Worm (Caenorhabditis elegans) whole organism, young adult: ENCODE results near the gene Y39B6A.7.

ENCODE experiments used
- B0261.1 ChIP-seq: sonication (generic microtip); optimal IDR thresholded peaks from 2 replicates; lab custom pipeline; 2016; ENCODE audit warnings: mild to moderate bottlenecking, missing genetic modification characterization, moderate library complexity, missing compliant biosample characterization
- C06A6.2 ChIP-seq: fragments of 200-800 bp; sonication (Bioruptor generic); conservative IDR thresholded peaks from 2 replicates; pipeline ENCODE4 v1.3.6; 2022; ENCODE audit warnings: missing genetic modification characterization, missing compliant biosample characterization
- C17E4.6 ChIP-seq: fragments of 200-800 bp; sonication (Bioruptor generic); IDR thresholded peaks from 2 replicates; pipeline ENCODE4 v1.3.6; 2022; ENCODE audit warnings: missing genetic modification reagents, missing genetic modification characterization, missing compliant biosample characterization
- F22D6.2 ChIP-seq: sonication (generic microtip); optimal IDR thresholded peaks from 2 replicates; lab custom pipeline; 2016; ENCODE audit warnings: mild to moderate bottlenecking, missing genetic modification characterization, missing compliant biosample characterization
- F23B12.7 ChIP-seq: sonication (generic microtip); optimal IDR thresholded peaks from 2 replicates; lab custom pipeline; 2017; ENCODE audit warnings: missing genetic modification characterization, mild to moderate bottlenecking, missing compliant biosample characterization, antibody characterized with exemption, moderate library complexity; ENCODE audit not compliant: insufficient read depth
- F37B4.10 ChIP-seq: fragments of 200-800 bp; sonication (Bioruptor generic); IDR thresholded peaks from 2 replicates; pipeline ENCODE4 v1.3.6; 2022; ENCODE audit warnings: missing genetic modification characterization, missing compliant biosample characterization
- F39B2.1 ChIP-seq: fragments of 200-800 bp; sonication (Bioruptor generic); IDR thresholded peaks from 2 replicates; pipeline ENCODE4 v1.3.6; 2022; ENCODE audit warnings: missing genetic modification reagents, missing genetic modification characterization, missing compliant biosample characterization
- F49E8.2 ChIP-seq: sonication (generic microtip); optimal IDR thresholded peaks from 3 replicates; lab custom pipeline; 2017; ENCODE audit warnings: missing genetic modification characterization, mild to moderate bottlenecking, missing compliant biosample characterization, antibody characterized with exemption, moderate library complexity; ENCODE audit not compliant: insufficient read depth
- F52B5.7 ChIP-seq: sonication (generic microtip); optimal IDR thresholded peaks from 2 replicates; lab custom pipeline; 2016; ENCODE audit warnings: mild to moderate bottlenecking, missing genetic modification characterization, missing compliant biosample characterization
- F57A8.1 ChIP-seq: fragments of 200-800 bp; sonication (Bioruptor generic); optimal IDR thresholded peaks from 2 replicates; lab custom pipeline; 2018; ENCODE audit warnings: mild to moderate bottlenecking, missing genetic modification characterization, moderate library complexity, missing compliant biosample characterization
- Y67H2A.10 ChIP-seq: fragments of 200-800 bp; sonication (Bioruptor generic); conservative IDR thresholded peaks from 2 replicates; pipeline ENCODE4 v1.3.6; 2022; ENCODE audit warnings: missing genetic modification reagents, missing genetic modification characterization, missing compliant biosample characterization
- atf-7 ChIP-seq: sonication (generic microtip); optimal IDR thresholded peaks from 2 replicates; lab custom pipeline; 2017; ENCODE audit warnings: mild to moderate bottlenecking, missing genetic modification characterization, missing compliant biosample characterization
- attf-6 ChIP-seq: fragments of 200-800 bp; sonication (Bioruptor generic); IDR thresholded peaks from 2 replicates; pipeline ENCODE4 v1.3.6; 2022; ENCODE audit warnings: missing genetic modification reagents, missing genetic modification characterization, missing compliant biosample characterization
- ccch-3 ChIP-seq: fragments of 200-800 bp; sonication (Bioruptor generic); optimal IDR thresholded peaks from 2 replicates; lab custom pipeline; 2018; ENCODE audit warnings: mild to moderate bottlenecking, missing genetic modification characterization, missing compliant biosample characterization
- cebp-2 ChIP-seq: fragments of 200-800 bp; sonication (Bioruptor generic); IDR thresholded peaks from 2 replicates; pipeline ENCODE4 v1.3.6; 2022; ENCODE audit warnings: missing genetic modification characterization, missing compliant biosample characterization
- ceh-100 ChIP-seq: fragments of 200-800 bp; sonication (Bioruptor generic); IDR thresholded peaks from 2 replicates; pipeline ENCODE4 v1.3.6; 2022; ENCODE audit warnings: missing genetic modification reagents, missing genetic modification characterization, missing compliant biosample characterization
- die-1 ChIP-seq: sonication (generic microtip); optimal IDR thresholded peaks from 2 replicates; lab custom pipeline; 2016; ENCODE audit warnings: missing genotype, mild to moderate bottlenecking, missing genetic modification characterization, missing compliant biosample characterization
- dpff-1 ChIP-seq: sonication (generic microtip); optimal IDR thresholded peaks from 2 replicates; lab custom pipeline; 2017; ENCODE audit warnings: mild to moderate bottlenecking, missing genetic modification characterization, missing compliant biosample characterization
- dpl-1 ChIP-seq: fragments of 150-350 bp; optimal IDR thresholded peaks from 2 replicates; lab custom pipeline; 2014; ENCODE audit warnings: missing biosample characterization, missing genetic modification reagents, missing genetic modification characterization
- efl-1 ChIP-seq: fragments of 150-350 bp; optimal IDR thresholded peaks from 2 replicates; lab custom pipeline; 2014; ENCODE audit warnings: missing biosample characterization, missing genetic modification reagents, missing genetic modification characterization
- egrh-3 ChIP-seq: fragments of 200-800 bp; sonication (Bioruptor generic); IDR thresholded peaks from 2 replicates; pipeline ENCODE4 v1.3.6; 2022; ENCODE audit warnings: missing genetic modification reagents, missing genetic modification characterization, missing compliant biosample characterization
- ets-4 ChIP-seq: fragments of 200-800 bp; sonication (Bioruptor generic); optimal IDR thresholded peaks from 2 replicates; lab custom pipeline; 2018; ENCODE audit warnings: mild to moderate bottlenecking, missing genetic modification characterization, missing compliant biosample characterization
- fkh-3 ChIP-seq: sonication (generic microtip); optimal IDR thresholded peaks from 2 replicates; lab custom pipeline; 2016; ENCODE audit warnings: mild to moderate bottlenecking, missing genetic modification characterization, missing compliant biosample characterization
- gei-17 ChIP-seq: fragments of 200-800 bp; sonication (Bioruptor generic); optimal IDR thresholded peaks from 2 replicates; lab custom pipeline; 2018; ENCODE audit warnings: mild to moderate bottlenecking, missing genetic modification characterization, missing compliant biosample characterization
- let-607 ChIP-seq, 2 experiments: fragments of 200-800 bp in 1 of 2; sonication (Bioruptor generic) in 1 of 2; sonication (generic microtip) in 1 of 2; optimal IDR thresholded peaks; 2 replicates each; lab custom pipeline; 2016 to 2018; ENCODE audit warnings: mild to moderate bottlenecking in 2 of 2, missing compliant biosample characterization in 2 of 2, missing genetic modification characterization in 2 of 2, moderate library complexity in 2 of 2, missing genotype in 1 of 2
- lin-35 ChIP-seq, 3 experiments: fragments of 150-350 bp in 2 of 3; sonication (generic microtip) in 1 of 3; optimal IDR thresholded peaks; 2 replicates each; lab custom pipeline; 2014 to 2018; ENCODE audit warnings: missing biosample characterization in 3 of 3, missing genetic modification characterization in 3 of 3, missing genetic modification reagents in 3 of 3
- lin-40 ChIP-seq: sonication (generic microtip); optimal IDR thresholded peaks from 2 replicates; lab custom pipeline; 2016; ENCODE audit warnings: missing genetic modification characterization, mild to moderate bottlenecking, missing compliant biosample characterization, missing genotype, missing genetic modification reagents
- lin-54 ChIP-seq: fragments of 200-800 bp; sonication (Bioruptor generic); optimal IDR thresholded peaks from 2 replicates; lab custom pipeline; 2018; ENCODE audit warnings: mild to moderate bottlenecking, missing genetic modification characterization, missing compliant biosample characterization
- lsy-27 ChIP-seq: sonication (generic microtip); optimal IDR thresholded peaks from 2 replicates; lab custom pipeline; 2017; ENCODE audit warnings: missing genetic modification characterization, mild to moderate bottlenecking, missing compliant biosample characterization, antibody characterized with exemption, missing genotype, borderline replicate concordance; ENCODE audit not compliant: insufficient read depth
- madf-3 ChIP-seq: fragments of 200-800 bp; sonication (Bioruptor generic); IDR thresholded peaks from 2 replicates; pipeline ENCODE4 v1.3.6; 2022; ENCODE audit warnings: missing genetic modification reagents, missing genetic modification characterization, missing compliant biosample characterization
- nfya-2 ChIP-seq: fragments of 200-800 bp; sonication (Bioruptor generic); IDR thresholded peaks from 2 replicates; pipeline ENCODE4 v1.3.6; 2022; ENCODE audit warnings: missing genetic modification reagents, missing genetic modification characterization, missing compliant biosample characterization
- nhr-120 ChIP-seq: fragments of 200-800 bp; sonication (Bioruptor generic); IDR thresholded peaks from 2 replicates; pipeline ENCODE4 v1.3.6; 2022; ENCODE audit warnings: missing genetic modification characterization, missing compliant biosample characterization
- nhr-27 ChIP-seq: fragments of 200-800 bp; sonication (Bioruptor generic); optimal IDR thresholded peaks from 2 replicates; lab custom pipeline; 2018; ENCODE audit warnings: mild to moderate bottlenecking, missing genetic modification characterization, moderate library complexity, missing compliant biosample characterization
- pbrm-1 ChIP-seq: fragments of 200-800 bp; sonication (Bioruptor generic); IDR thresholded peaks from 2 replicates; pipeline ENCODE4 v1.3.6; 2022; ENCODE audit warnings: missing genetic modification reagents, missing genetic modification characterization, missing compliant biosample characterization
- rcor-1 ChIP-seq: fragments of 200-800 bp; sonication (Bioruptor generic); IDR thresholded peaks from 2 replicates; pipeline ENCODE4 v1.3.6; 2022; ENCODE audit warnings: missing genetic modification reagents, missing genetic modification characterization, missing compliant biosample characterization
- sea-2 ChIP-seq: fragments of 200-800 bp; sonication (Bioruptor generic); IDR thresholded peaks from 2 replicates; pipeline ENCODE4 v1.3.6; 2022; ENCODE audit warnings: missing genetic modification characterization, missing compliant biosample characterization
- snpc-3.4 ChIP-seq: sonication (generic microtip); optimal IDR thresholded peaks from 2 replicates; lab custom pipeline; 2017; ENCODE audit warnings: missing genetic modification characterization, mild to moderate bottlenecking, missing compliant biosample characterization, antibody characterized with exemption, moderate library complexity, missing genotype, missing genetic modification reagents
- tbx-9 ChIP-seq: sonication (generic microtip); optimal IDR thresholded peaks from 2 replicates; lab custom pipeline; 2016; ENCODE audit warnings: borderline replicate concordance, missing genetic modification characterization, inconsistent platforms, missing compliant biosample characterization
- unc-130 ChIP-seq: sonication (generic microtip); optimal IDR thresholded peaks from 2 replicates; lab custom pipeline; 2016; ENCODE audit warnings: missing genetic modification reagents, missing genetic modification characterization, missing compliant biosample characterization
- xnd-1 ChIP-seq: sonication (generic microtip); optimal IDR thresholded peaks from 2 replicates; lab custom pipeline; 2016; ENCODE audit warnings: missing genotype, missing genetic modification reagents, missing genetic modification characterization, missing compliant biosample characterization
- zfh-2 ChIP-seq: fragments of 200-800 bp; sonication (Bioruptor generic); conservative IDR thresholded peaks from 2 replicates; pipeline ENCODE4 v1.3.6; 2022; ENCODE audit warnings: missing genetic modification reagents, missing genetic modification characterization, missing compliant biosample characterization
- ztf-18 ChIP-seq: sonication (generic microtip); optimal IDR thresholded peaks from 2 replicates; lab custom pipeline; 2016; ENCODE audit warnings: missing genotype, mild to moderate bottlenecking, missing genetic modification characterization, missing compliant biosample characterization
- ztf-25 ChIP-seq: fragments of 200-800 bp; sonication (Bioruptor generic); IDR thresholded peaks from 2 replicates; pipeline ENCODE4 v1.3.6; 2022; ENCODE audit warnings: missing genetic modification reagents, missing genetic modification characterization, missing compliant biosample characterization
- ztf-28 ChIP-seq: fragments of 200-800 bp; sonication (Bioruptor generic); IDR thresholded peaks from 2 replicates; pipeline ENCODE4 v1.3.6; 2022; ENCODE audit warnings: missing genetic modification reagents, missing genetic modification characterization, missing compliant biosample characterization
- ztf-3 ChIP-seq: fragments of 200-800 bp; sonication (Bioruptor generic); optimal IDR thresholded peaks from 2 replicates; lab custom pipeline; 2018; ENCODE audit warnings: mild to moderate bottlenecking, missing genetic modification characterization, missing compliant biosample characterization
- ztf-6 ChIP-seq: fragments of 200-800 bp; sonication (Bioruptor generic); IDR thresholded peaks from 2 replicates; pipeline ENCODE4 v1.3.6; 2022; ENCODE audit warnings: missing genetic modification reagents, missing genetic modification characterization, missing compliant biosample characterization

The Y39B6A.7 gene

DNA sequence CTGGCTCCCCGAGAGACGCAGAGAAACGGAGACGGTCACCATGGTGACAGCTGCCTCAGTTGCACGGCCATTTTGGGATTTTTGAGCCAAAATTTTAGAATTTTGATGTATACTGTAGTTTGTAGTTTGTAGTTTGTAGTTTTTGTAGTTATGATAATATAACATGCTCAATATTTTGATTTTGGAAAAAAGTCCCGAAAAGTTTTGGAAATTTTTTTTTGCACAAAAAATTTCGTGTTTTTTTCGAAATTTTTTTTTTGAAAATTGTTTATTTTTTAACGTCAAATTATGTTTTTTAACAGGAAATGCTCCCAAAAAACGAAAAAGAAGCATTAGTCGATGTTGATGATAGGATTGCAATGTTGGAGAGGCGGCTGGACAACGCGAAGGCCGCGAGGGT is 21.7 kb downstream of the Y39B6A.7 start, which contains the start of gene dyf-17:
dyf-17 (plus strand) TSS at position 301 of the 400 bp plus-strand sequence.
- TF ChIP-seq Y67H2A.10 (GFP tag; lab: Robert Waterston, UW) = no peak
- no peak for TF ChIP-seq F57A8.1 (GFP tag; lab: Kevin White, UChicago)
- no peak for TF ChIP-seq ceh-100

DNA sequence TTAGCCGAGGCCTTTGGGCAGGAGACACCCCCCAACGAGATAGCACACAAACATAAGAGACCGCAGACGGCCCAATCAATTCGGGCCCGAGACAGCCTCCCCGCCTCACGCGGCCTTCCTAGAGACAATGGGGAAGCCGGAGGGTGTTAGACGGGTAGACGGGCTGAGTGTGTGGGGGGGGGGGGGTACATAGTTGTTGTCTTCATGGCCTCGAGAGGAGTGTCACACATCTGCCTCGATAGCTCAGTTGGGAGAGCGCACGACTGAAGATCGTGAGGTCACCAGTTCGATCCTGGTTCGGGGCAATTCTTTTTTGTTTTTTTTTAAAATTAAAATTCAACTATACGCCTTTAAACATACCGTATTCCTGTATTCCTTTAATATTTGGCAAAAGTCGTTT is 23.1 kb downstream of the Y39B6A.7 start:
- TF ChIP-seq B0261.1 (tag; lab: Kevin White, UChicago) = peak; percentile 93
- peak; percentile 80 for TF ChIP-seq ztf-28 (GFP tag; lab: Robert Waterston, UW)
- no peak; the same call in 1 of the 2 replicates for TF ChIP-seq madf-3
- TF ChIP-seq ztf-6 = no peak
- TF ChIP-seq nfya-2 (GFP tag; lab: Robert Waterston, UW) = no peak
- peak; percentile 44 for TF ChIP-seq ztf-3 (GFP tag; lab: Kevin White, UChicago)
- no peak for TF ChIP-seq tbx-9 (tag; lab: Kevin White, UChicago)
- no peak for TF ChIP-seq F22D6.2 (tag; lab: Kevin White, UChicago)
- no peak for TF ChIP-seq dpl-1 (GFP tag; lab: Kevin White, UChicago)
- TF ChIP-seq fkh-3 (tag; lab: Kevin White, UChicago) = peak; percentile 56
- no peak for TF ChIP-seq F39B2.1 (GFP tag; lab: Robert Waterston, UW)
- 0 out of 2 replicates have a peak, but pooled peaks have one; percentile 63 for TF ChIP-seq C17E4.6 (GFP tag; lab: Robert Waterston, UW)
- TF ChIP-seq F37B4.10 (GFP tag; lab: Robert Waterston, UW) = no peak
- peak; percentile 76; the same call in 1 of the 2 replicates for TF ChIP-seq ztf-25
- TF ChIP-seq lin-40 (tag; lab: Kevin White, UChicago) = peak; percentile 58
- peak; percentile 68 for TF ChIP-seq attf-6
- no peak for TF ChIP-seq xnd-1 (tag; lab: Kevin White, UChicago)
- no peak for TF ChIP-seq unc-130
- TF ChIP-seq snpc-3.4 (tag; lab: Kevin White, UChicago) = no peak
- TF ChIP-seq nhr-27 (tag; lab: Kevin White, UChicago) = no peak
- peak in 1 of 3 experiments; percentile 20 for TF ChIP-seq lin-35 (GFP tag; optimal IDR thresholded peaks at IDR 0.05; lab: Kevin White, UChicago)
- no peak for TF ChIP-seq nhr-120 (GFP tag; lab: Robert Waterston, UW)
- TF ChIP-seq efl-1 (GFP tag; lab: Kevin White, UChicago) = peak; percentile 19
- no peak for TF ChIP-seq cebp-2
- TF ChIP-seq lin-54 (GFP tag; lab: Kevin White, UChicago) = peak; percentile 67
- TF ChIP-seq ets-4 = no peak
- TF ChIP-seq zfh-2 (GFP tag; lab: Robert Waterston, UW) = peak; percentile 96
- TF ChIP-seq F49E8.2 (tag; lab: Kevin White, UChicago) = peak; percentile 58
- peak; percentile 10 to 52 for TF ChIP-seq let-607 (tag; optimal IDR thresholded peaks at IDR 0.05; lab: Kevin White, UChicago)
- peak; percentile 52 for TF ChIP-seq F23B12.7
- peak; percentile 89 for TF ChIP-seq egrh-3
- TF ChIP-seq ztf-18 (tag; lab: Kevin White, UChicago) = peak; percentile 69
- TF ChIP-seq C06A6.2 (GFP tag; lab: Robert Waterston, UW) = 0 out of 2 replicates have a peak, but pooled peaks have one; percentile 26
- TF ChIP-seq rcor-1 (GFP tag; lab: Robert Waterston, UW) = peak; percentile 57
- peak; percentile 39 for TF ChIP-seq atf-7 (tag; lab: Kevin White, UChicago)
- TF ChIP-seq ccch-3 = no peak
- TF ChIP-seq die-1 (tag; lab: Kevin White, UChicago) = peak; percentile 70
- no peak for TF ChIP-seq lsy-27 (tag; lab: Kevin White, UChicago)
- peak; percentile 81 for TF ChIP-seq pbrm-1
- TF ChIP-seq sea-2 = no peak
- TF ChIP-seq dpff-1 (tag; lab: Kevin White, UChicago) = no peak
- no peak for TF ChIP-seq gei-17 (GFP tag; lab: Kevin White, UChicago)
- peak; percentile 55 for TF ChIP-seq F52B5.7 (tag; lab: Kevin White, UChicago)
